Comparison of ENCODE assay signal across 1 fruit fly cellular context in genomic region chr3L:13237056-13237455, dm6.
TF ChIP-seq lines count a peak whose summit lies in the region.

No protein-coding gene starts in this region.

TF ChIP-seq in whole organism, embryonic, 481 proteins besides CTCF, POLR2A, EP300 and RAD21 (continued from another document and continues in another):
- no peak for TF ChIP-seq CG15269 (tag; optimal IDR thresholded peaks at IDR 0.05; lab: Kevin White, UChicago)
- TF ChIP-seq CG8359 (GFP tag; optimal IDR thresholded peaks at IDR 0.05; lab: Kevin White, UChicago; ENCODE audit: borderline replicate concordance), result no peak
- no peak for TF ChIP-seq TFAM (GFP tag; optimal IDR thresholded peaks at IDR 0.05; lab: Kevin White, UChicago)
- TF ChIP-seq oc (tag; optimal IDR thresholded peaks at IDR 0.05; lab: Kevin White, UChicago), result no peak
- no peak for TF ChIP-seq chinmo (GFP tag; IDR thresholded peaks at IDR 0.05; lab: Robert Waterston, UW; ENCODE audit: partially characterized antibody)
- no peak for TF ChIP-seq slp2 (GFP tag; optimal IDR thresholded peaks at IDR 0.05; lab: Kevin White, UChicago)
- peak; percentile 8 for TF ChIP-seq CG4424 (GFP tag; optimal IDR thresholded peaks at IDR 0.05; lab: Kevin White, UChicago)
- TF ChIP-seq peb (GFP tag; IDR thresholded peaks at IDR 0.05; lab: Robert Waterston, UW), result no peak
- no peak for TF ChIP-seq CG7372 (GFP tag; IDR thresholded peaks at IDR 0.05; lab: Robert Waterston, UW)
- no peak for TF ChIP-seq shn (GFP tag; optimal IDR thresholded peaks at IDR 0.05; lab: Kevin White, UChicago)
- peak; percentile 44 for TF ChIP-seq CG7556 (GFP tag; optimal IDR thresholded peaks at IDR 0.05; lab: Kevin White, UChicago)
- TF ChIP-seq onecut (GFP tag; IDR thresholded peaks at IDR 0.05; lab: Robert Waterston, UW), result no peak
- TF ChIP-seq fd64A (GFP tag; optimal IDR thresholded peaks at IDR 0.05; lab: Kevin White, UChicago), result no peak
- no peak for TF ChIP-seq Hsf (GFP tag; optimal IDR thresholded peaks at IDR 0.05; lab: Kevin White, UChicago)
- no peak for TF ChIP-seq nerfin-1 (tag; optimal IDR thresholded peaks at IDR 0.05; lab: Kevin White, UChicago)
- TF ChIP-seq corto (GFP tag; optimal IDR thresholded peaks at IDR 0.05; lab: Kevin White, UChicago), result no peak
- no peak for TF ChIP-seq Ets65A (GFP tag; lab: Kevin White, UChicago)
- TF ChIP-seq sd (tag; optimal IDR thresholded peaks at IDR 0.05; lab: Kevin White, UChicago), result no peak
- TF ChIP-seq CG2889 (GFP tag; IDR thresholded peaks at IDR 0.05; lab: Robert Waterston, UW), result no peak
- no peak for TF ChIP-seq HHEX (GFP tag; optimal IDR thresholded peaks at IDR 0.05; lab: Kevin White, UChicago)
- no peak for TF ChIP-seq twi (tag; optimal IDR thresholded peaks at IDR 0.05; lab: Kevin White, UChicago)
- no peak for TF ChIP-seq pan (optimal IDR thresholded peaks at IDR 0.05; lab: Kevin White, UChicago)
- no peak for TF ChIP-seq pan (GFP tag; optimal IDR thresholded peaks at IDR 0.05 in 1 of 2, IDR thresholded peaks at IDR 0.05 in 1 of 2)
- TF ChIP-seq CG13424 (tag; optimal IDR thresholded peaks at IDR 0.05; lab: Kevin White, UChicago), result peak; percentile 11
- no peak for TF ChIP-seq dan (GFP tag; IDR thresholded peaks at IDR 0.05; lab: Robert Waterston, UW)
- no peak for TF ChIP-seq HmgZ (tag; optimal IDR thresholded peaks at IDR 0.05; lab: Kevin White, UChicago)
- TF ChIP-seq CG9876 (GFP tag; optimal IDR thresholded peaks at IDR 0.05; lab: Kevin White, UChicago), result no peak
- no peak for TF ChIP-seq pros (GFP tag; optimal IDR thresholded peaks at IDR 0.05; lab: Kevin White, UChicago)
- TF ChIP-seq pita (GFP tag; optimal IDR thresholded peaks at IDR 0.05; lab: Kevin White, UChicago), result no peak
- no peak for TF ChIP-seq crc (GFP tag; optimal IDR thresholded peaks at IDR 0.05; lab: Kevin White, UChicago)
- TF ChIP-seq C15 (GFP tag; IDR thresholded peaks at IDR 0.05; lab: Robert Waterston, UW), result no peak
- no peak for TF ChIP-seq CG31388 (GFP tag; optimal IDR thresholded peaks at IDR 0.05; lab: Kevin White, UChicago)
- no peak for TF ChIP-seq hbn (GFP tag; IDR thresholded peaks at IDR 0.05; lab: Robert Waterston, UW; ENCODE audit: partially characterized antibody)
- no peak for TF ChIP-seq Antp (GFP tag; optimal IDR thresholded peaks at IDR 0.05; lab: Kevin White, UChicago)
- no peak for TF ChIP-seq CG4328 (GFP tag; optimal IDR thresholded peaks at IDR 0.05; lab: Kevin White, UChicago)
- no peak for TF ChIP-seq Med (GFP tag; lab: Kevin White, UChicago)
- TF ChIP-seq ro (GFP tag; IDR thresholded peaks at IDR 0.05; lab: Robert Waterston, UW), result no peak
- TF ChIP-seq GATAe (GFP tag; conservative IDR thresholded peaks at IDR 0.05; lab: Robert Waterston, UW), result no peak
- no peak for TF ChIP-seq cas (GFP tag; IDR thresholded peaks at IDR 0.05; lab: Robert Waterston, UW)
- no peak for TF ChIP-seq Neu2 (GFP tag; optimal IDR thresholded peaks at IDR 0.05; lab: Kevin White, UChicago; ENCODE audit: borderline replicate concordance)
- TF ChIP-seq Taf1 (GFP tag; IDR thresholded peaks at IDR 0.05; lab: Robert Waterston, UW), result 0 out of 2 replicates have a peak, but pooled peaks have one; percentile 32
- TF ChIP-seq Rfx (GFP tag; IDR thresholded peaks at IDR 0.05; lab: Robert Waterston, UW), result no peak
- TF ChIP-seq NfI (GFP tag; optimal IDR thresholded peaks at IDR 0.05; lab: Kevin White, UChicago), result no peak
- TF ChIP-seq Sry-β (GFP tag; optimal IDR thresholded peaks at IDR 0.05; lab: Kevin White, UChicago), result no peak
- TF ChIP-seq CG11504 (tag; optimal IDR thresholded peaks at IDR 0.05; lab: Kevin White, UChicago), result peak; percentile 55
- no peak for TF ChIP-seq CG2120 (GFP tag; optimal IDR thresholded peaks at IDR 0.05; lab: Kevin White, UChicago)
- no peak for TF ChIP-seq lola (GFP tag; optimal IDR thresholded peaks at IDR 0.05; lab: Kevin White, UChicago)
- no peak for TF ChIP-seq CG6765 (GFP tag; optimal IDR thresholded peaks at IDR 0.05; lab: Kevin White, UChicago)
- no peak for TF ChIP-seq CG15073 (GFP tag; optimal IDR thresholded peaks at IDR 0.05; lab: Kevin White, UChicago)
- no peak for TF ChIP-seq CG3995 (GFP tag; optimal IDR thresholded peaks at IDR 0.05; lab: Kevin White, UChicago)
- TF ChIP-seq ac (GFP tag; optimal IDR thresholded peaks at IDR 0.05; lab: Kevin White, UChicago), result no peak
- TF ChIP-seq sisA (GFP tag; IDR thresholded peaks at IDR 0.05; lab: Robert Waterston, UW), result no peak
- no peak for TF ChIP-seq Lim3 (GFP tag; IDR thresholded peaks at IDR 0.05; lab: Robert Waterston, UW)
- TF ChIP-seq ranshi (GFP tag; IDR thresholded peaks at IDR 0.05; lab: Robert Waterston, UW), result no peak
- TF ChIP-seq CG5180 (GFP tag; optimal IDR thresholded peaks at IDR 0.05; lab: Kevin White, UChicago), result no peak
- TF ChIP-seq slbo (GFP tag; IDR thresholded peaks at IDR 0.05; lab: Robert Waterston, UW), result peak; percentile 30
- TF ChIP-seq ato (GFP tag; IDR thresholded peaks at IDR 0.05; lab: Robert Waterston, UW; ENCODE audit: partially characterized antibody), result no peak
- TF ChIP-seq CG7786 (GFP tag; optimal IDR thresholded peaks at IDR 0.05; lab: Kevin White, UChicago), result no peak
- TF ChIP-seq CG18764 (GFP tag; optimal IDR thresholded peaks at IDR 0.05; lab: Kevin White, UChicago), result no peak
- TF ChIP-seq Ssrp (tag; optimal IDR thresholded peaks at IDR 0.05; lab: Kevin White, UChicago), result peak; percentile 31
- TF ChIP-seq CG33213 (GFP tag; optimal IDR thresholded peaks at IDR 0.05; lab: Kevin White, UChicago), result no peak
- TF ChIP-seq CG12744 (GFP tag; optimal IDR thresholded peaks at IDR 0.05; lab: Kevin White, UChicago), result no peak
- TF ChIP-seq CG15011 (GFP tag; optimal IDR thresholded peaks at IDR 0.05; lab: Kevin White, UChicago), result no peak
- no peak for TF ChIP-seq CG1832 (GFP tag; optimal IDR thresholded peaks at IDR 0.05; lab: Kevin White, UChicago)
- no peak for TF ChIP-seq jing (GFP tag; optimal IDR thresholded peaks at IDR 0.05; lab: Kevin White, UChicago)
- TF ChIP-seq fd96Cb (tag; optimal IDR thresholded peaks at IDR 0.05; lab: Kevin White, UChicago), result peak; percentile 29
- no peak for TF ChIP-seq Dip2 (GFP tag; IDR thresholded peaks at IDR 0.05; lab: Robert Waterston, UW)
- TF ChIP-seq Dfd (GFP tag; optimal IDR thresholded peaks at IDR 0.05; lab: Kevin White, UChicago), result no peak
- TF ChIP-seq CG13894 (tag; optimal IDR thresholded peaks at IDR 0.05; lab: Kevin White, UChicago), result no peak
- no peak for TF ChIP-seq CG32772 (GFP tag; IDR thresholded peaks at IDR 0.05; lab: Robert Waterston, UW)
- no peak for TF ChIP-seq danr (GFP tag; IDR thresholded peaks at IDR 0.05; lab: Robert Waterston, UW)
- no peak for TF ChIP-seq ems (GFP tag; optimal IDR thresholded peaks at IDR 0.05; lab: Kevin White, UChicago)
- no peak for TF ChIP-seq schlank (tag; optimal IDR thresholded peaks at IDR 0.05; lab: Kevin White, UChicago)
- no peak for TF ChIP-seq CG10321 (GFP tag; IDR thresholded peaks at IDR 0.05; lab: Robert Waterston, UW)
- TF ChIP-seq Meics (GFP tag; optimal IDR thresholded peaks at IDR 0.05; lab: Kevin White, UChicago), result peak; percentile 0
- no peak for TF ChIP-seq Nf-YA (GFP tag; IDR thresholded peaks at IDR 0.05; lab: Robert Waterston, UW)
- TF ChIP-seq Ptx1 (GFP tag; IDR thresholded peaks at IDR 0.05; lab: Robert Waterston, UW), result peak; percentile 56
- no peak for TF ChIP-seq CG16815 (GFP tag; optimal IDR thresholded peaks at IDR 0.05; lab: Kevin White, UChicago)
- peak; percentile 8 for TF ChIP-seq gsb-n (tag; optimal IDR thresholded peaks at IDR 0.05; lab: Kevin White, UChicago)
- no peak for TF ChIP-seq gcm (GFP tag; optimal IDR thresholded peaks at IDR 0.05; lab: Kevin White, UChicago)
- no peak for TF ChIP-seq vnd (GFP tag; IDR thresholded peaks at IDR 0.05; lab: Robert Waterston, UW; ENCODE audit: partially characterized antibody)
- no peak for TF ChIP-seq CrebB (tag; optimal IDR thresholded peaks at IDR 0.05; lab: Kevin White, UChicago)
- TF ChIP-seq inv (GFP tag; IDR thresholded peaks at IDR 0.05; lab: Robert Waterston, UW; ENCODE audit: partially characterized antibody), result no peak
- TF ChIP-seq Blimp-1 (GFP tag; optimal IDR thresholded peaks at IDR 0.05; lab: Kevin White, UChicago), result peak; percentile 42
- TF ChIP-seq CG3163 (GFP tag; optimal IDR thresholded peaks at IDR 0.05; lab: Kevin White, UChicago), result no peak
- TF ChIP-seq Hmx (GFP tag; optimal IDR thresholded peaks at IDR 0.05; lab: Kevin White, UChicago), result no peak
- no peak for TF ChIP-seq CG4707 (GFP tag; optimal IDR thresholded peaks at IDR 0.05; lab: Kevin White, UChicago)
- no peak for TF ChIP-seq CG12659 (GFP tag; optimal IDR thresholded peaks at IDR 0.05; lab: Kevin White, UChicago)
- TF ChIP-seq CG4730 (GFP tag; IDR thresholded peaks at IDR 0.05; lab: Robert Waterston, UW), result no peak
- peak; percentile 57 for TF ChIP-seq lmd (GFP tag; IDR thresholded peaks at IDR 0.05; lab: Robert Waterston, UW)
- TF ChIP-seq odd (GFP tag; optimal IDR thresholded peaks at IDR 0.05; lab: Kevin White, UChicago), result no peak
- TF ChIP-seq CG3281 (GFP tag; optimal IDR thresholded peaks at IDR 0.05; lab: Kevin White, UChicago), result no peak
- TF ChIP-seq CG16779 (GFP tag; IDR thresholded peaks at IDR 0.05; lab: Robert Waterston, UW), result no peak
- no peak for TF ChIP-seq rib (GFP tag; IDR thresholded peaks at IDR 0.05; lab: Robert Waterston, UW)
- no peak for TF ChIP-seq fu2 (GFP tag; optimal IDR thresholded peaks at IDR 0.05; lab: Kevin White, UChicago)
- no peak for TF ChIP-seq Elba2 (GFP tag; optimal IDR thresholded peaks at IDR 0.05; lab: Kevin White, UChicago)
- no peak for TF ChIP-seq Ada2b (GFP tag; IDR thresholded peaks at IDR 0.05; lab: Robert Waterston, UW)
- no peak for TF ChIP-seq CG1792 (GFP tag; optimal IDR thresholded peaks at IDR 0.05; lab: Kevin White, UChicago)
- TF ChIP-seq Sin3A (optimal IDR thresholded peaks at IDR 0.05; lab: Kevin White, UChicago), result no peak
- no peak for TF ChIP-seq CG12942 (GFP tag; optimal IDR thresholded peaks at IDR 0.05; lab: Kevin White, UChicago)
- no peak for TF ChIP-seq esg (GFP tag; conservative IDR thresholded peaks at IDR 0.05; lab: Robert Waterston, UW)
- no peak for TF ChIP-seq YL-1 (GFP tag; optimal IDR thresholded peaks at IDR 0.05; lab: Kevin White, UChicago)
- TF ChIP-seq ab (GFP tag; optimal IDR thresholded peaks at IDR 0.05; lab: Kevin White, UChicago), result no peak
- TF ChIP-seq CG14050 (GFP tag; IDR thresholded peaks at IDR 0.05; lab: Robert Waterston, UW), result 0 out of 3 replicates have a peak, but pooled peaks have one; percentile 8
- no peak for TF ChIP-seq Dek (tag; optimal IDR thresholded peaks at IDR 0.05; lab: Kevin White, UChicago)
- TF ChIP-seq CG9932 (GFP tag; IDR thresholded peaks at IDR 0.05; lab: Robert Waterston, UW), result 0 out of 2 replicates have a peak, but pooled peaks have one; percentile 6
- TF ChIP-seq Dbx (GFP tag; IDR thresholded peaks at IDR 0.05; lab: Robert Waterston, UW), result no peak
- TF ChIP-seq Hr39 (optimal IDR thresholded peaks at IDR 0.05; lab: Kevin White, UChicago), result no peak
- TF ChIP-seq CG11456 (GFP tag; IDR thresholded peaks at IDR 0.05; lab: Robert Waterston, UW), result no peak
- no peak for TF ChIP-seq CG4854 (GFP tag; optimal IDR thresholded peaks at IDR 0.05; lab: Kevin White, UChicago)
- no peak for TF ChIP-seq repo (GFP tag; optimal IDR thresholded peaks at IDR 0.05; lab: Kevin White, UChicago)
- TF ChIP-seq CG6272 (GFP tag; IDR thresholded peaks at IDR 0.05; lab: Robert Waterston, UW), result no peak
- TF ChIP-seq Myb (GFP tag; optimal IDR thresholded peaks at IDR 0.05; lab: Kevin White, UChicago), result no peak
- TF ChIP-seq Mrtf (GFP tag; IDR thresholded peaks at IDR 0.05; lab: Robert Waterston, UW), result no peak
- peak; percentile 11 for TF ChIP-seq Nf-YC (tag; optimal IDR thresholded peaks at IDR 0.05; lab: Kevin White, UChicago)
- no peak for TF ChIP-seq jumu (GFP tag; optimal IDR thresholded peaks at IDR 0.05; lab: Kevin White, UChicago)
- peak; percentile 50 for TF ChIP-seq grau (tag; optimal IDR thresholded peaks at IDR 0.05; lab: Kevin White, UChicago)
- TF ChIP-seq Stat92E (GFP tag; optimal IDR thresholded peaks at IDR 0.05; lab: Kevin White, UChicago), result no peak
- TF ChIP-seq MBD-R2 (GFP tag; IDR thresholded peaks at IDR 0.05; lab: Robert Waterston, UW), result no peak
- no peak for TF ChIP-seq sob (GFP tag; IDR thresholded peaks at IDR 0.05; lab: Robert Waterston, UW)
- TF ChIP-seq CG33557 (GFP tag; optimal IDR thresholded peaks at IDR 0.05; lab: Kevin White, UChicago), result no peak
- no peak for TF ChIP-seq CG9797 (GFP tag; optimal IDR thresholded peaks at IDR 0.05; lab: Kevin White, UChicago)
- no peak for TF ChIP-seq CG15514 (GFP tag; optimal IDR thresholded peaks at IDR 0.05; lab: Kevin White, UChicago)
- no peak for TF ChIP-seq ssp (GFP tag; IDR thresholded peaks at IDR 0.05; lab: Robert Waterston, UW)
- TF ChIP-seq Max (GFP tag; optimal IDR thresholded peaks at IDR 0.05; lab: Kevin White, UChicago), result no peak
- peak; percentile 30 for TF ChIP-seq CG10267 (tag; optimal IDR thresholded peaks at IDR 0.05; lab: Kevin White, UChicago)
- TF ChIP-seq kah (GFP tag; optimal IDR thresholded peaks at IDR 0.05; lab: Kevin White, UChicago), result no peak
- TF ChIP-seq fd102C (GFP tag; optimal IDR thresholded peaks at IDR 0.05; lab: Kevin White, UChicago), result no peak
- TF ChIP-seq CG2202 (tag; optimal IDR thresholded peaks at IDR 0.05; lab: Kevin White, UChicago), result no peak
- no peak for TF ChIP-seq CG11723 (GFP tag; optimal IDR thresholded peaks at IDR 0.05; lab: Kevin White, UChicago)
- TF ChIP-seq phol (tag; optimal IDR thresholded peaks at IDR 0.05; lab: Kevin White, UChicago), result peak; percentile 42
- no peak for TF ChIP-seq gro (GFP tag; optimal IDR thresholded peaks at IDR 0.05; lab: Kevin White, UChicago)
- no peak for TF ChIP-seq CG32532 (GFP tag; IDR thresholded peaks at IDR 0.05; lab: Robert Waterston, UW)
- no peak for TF ChIP-seq HmgD (GFP tag; optimal IDR thresholded peaks at IDR 0.05; lab: Kevin White, UChicago)
- no peak for TF ChIP-seq Optix (GFP tag; IDR thresholded peaks at IDR 0.05; lab: Robert Waterston, UW)
- peak; percentile 40 for TF ChIP-seq CoRest (tag; optimal IDR thresholded peaks at IDR 0.05; lab: Kevin White, UChicago)
- no peak for TF ChIP-seq da (GFP tag; optimal IDR thresholded peaks at IDR 0.05; lab: Kevin White, UChicago)
- TF ChIP-seq BEAF-32 (GFP tag; optimal IDR thresholded peaks at IDR 0.05; lab: Kevin White, UChicago), result no peak
- no peak for TF ChIP-seq CG4617 (GFP tag; optimal IDR thresholded peaks at IDR 0.05; lab: Kevin White, UChicago; ENCODE audit: borderline replicate concordance)
- TF ChIP-seq Lhr (GFP tag; optimal IDR thresholded peaks at IDR 0.05; lab: Kevin White, UChicago), result no peak
